Fruit fly (Drosophila melanogaster): ENCODE results near the gene pll.

Gene pll

DNA sequence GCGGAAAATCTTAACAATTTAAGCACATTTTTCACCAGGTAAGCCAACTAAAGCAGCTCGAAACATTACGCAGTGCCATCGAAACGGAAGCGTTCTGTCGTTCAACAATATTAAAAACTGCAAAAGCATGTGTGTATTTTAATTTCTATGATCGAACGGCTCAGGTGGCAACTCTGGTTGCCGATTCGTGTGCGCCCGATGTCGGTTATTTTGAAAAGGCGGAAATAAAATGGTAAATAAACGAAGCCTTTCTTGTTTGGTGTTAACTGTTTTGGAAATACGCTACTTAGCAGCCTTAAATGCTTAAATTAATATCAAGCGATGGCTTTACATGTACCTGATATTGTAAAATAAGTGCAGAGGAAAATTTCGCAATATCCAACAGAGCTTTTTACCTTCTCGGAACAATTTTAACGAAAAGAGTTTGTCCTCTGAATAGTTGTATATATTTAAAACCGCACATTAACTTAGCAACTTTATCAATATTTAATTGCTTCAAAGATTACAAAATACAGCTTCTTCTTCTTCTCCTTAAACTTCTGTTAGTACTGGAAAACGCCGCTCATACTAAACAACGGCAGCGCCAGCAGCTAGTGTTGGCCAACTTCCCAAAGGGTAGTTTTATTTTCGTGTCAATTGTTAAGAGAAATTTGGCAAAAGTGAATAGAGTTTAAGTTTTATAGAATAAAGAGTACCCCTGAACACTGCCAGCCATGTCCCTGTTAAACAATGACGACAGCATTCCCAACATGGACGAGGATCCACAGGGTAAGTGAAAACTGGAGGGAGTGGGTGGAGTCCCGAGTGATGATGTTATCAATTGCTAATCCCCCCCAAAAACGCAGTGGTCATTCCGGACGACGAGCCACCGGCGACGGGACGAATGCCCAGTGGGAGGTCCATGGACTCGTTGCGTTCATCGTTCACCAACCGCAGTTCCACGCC is 20.4 kb upstream of the pll start, which contains the start of gene CG5934 (continued):
- TF ChIP-seq wor (GFP tag; IDR thresholded peaks at IDR 0.05): no peak
- no peak for TF ChIP-seq CG2875 (GFP tag; optimal IDR thresholded peaks at IDR 0.05)
- TF ChIP-seq CrebB (tag; optimal IDR thresholded peaks at IDR 0.05): no peak
- peak; percentile 10 for TF ChIP-seq Xbp1 (GFP tag; optimal IDR thresholded peaks at IDR 0.05)
- TF ChIP-seq CTCF (GFP tag; optimal IDR thresholded peaks at IDR 0.05): peak; percentile 53
- TF ChIP-seq HLH54F (GFP tag; optimal IDR thresholded peaks at IDR 0.05): peak; percentile 44
- TF ChIP-seq ind (GFP tag; optimal IDR thresholded peaks at IDR 0.05): peak; percentile 42
- TF ChIP-seq CG17186 (GFP tag; optimal IDR thresholded peaks at IDR 0.05): peak; percentile 16
- TF ChIP-seq crp (GFP tag; optimal IDR thresholded peaks at IDR 0.05): peak in 1 of 2 experiments; percentile 72
- TF ChIP-seq nmo (GFP tag; optimal IDR thresholded peaks at IDR 0.05): peak; percentile 26
- TF ChIP-seq CG7786 (GFP tag; optimal IDR thresholded peaks at IDR 0.05): peak; percentile 50
- TF ChIP-seq CG13287 (GFP tag; IDR thresholded peaks at IDR 0.05; ENCODE audit: partially characterized antibody): peak; percentile 24
- TF ChIP-seq CG14860 (GFP tag; IDR thresholded peaks at IDR 0.05; ENCODE audit: partially characterized antibody): no peak
- TF ChIP-seq dpn (GFP tag; optimal IDR thresholded peaks at IDR 0.05): peak in 1 of 2 experiments; percentile 32
- TF ChIP-seq CG8388 (GFP tag; optimal IDR thresholded peaks at IDR 0.05): peak; percentile 2
- no peak for TF ChIP-seq sim (GFP tag; IDR thresholded peaks at IDR 0.05)
- TF ChIP-seq CG14050 (GFP tag; IDR thresholded peaks at IDR 0.05): no peak
- no peak for TF ChIP-seq Trl (optimal IDR thresholded peaks at IDR 0.05)
- peak; percentile 61 for TF ChIP-seq Trl (GFP tag; optimal IDR thresholded peaks at IDR 0.05)
- TF ChIP-seq HmgZ (tag; optimal IDR thresholded peaks at IDR 0.05): peak; percentile 27
- peak; percentile 43 for TF ChIP-seq Dek (tag; optimal IDR thresholded peaks at IDR 0.05)
- no peak for TF ChIP-seq Blimp-1 (GFP tag; optimal IDR thresholded peaks at IDR 0.05)
- peak; percentile 18; the same call in 1 of the 3 replicates for TF ChIP-seq zfh1 (GFP tag; IDR thresholded peaks at IDR 0.05)
- peak; percentile 50 for TF ChIP-seq Dip3 (GFP tag; optimal IDR thresholded peaks at IDR 0.05)
- peak; percentile 10 for TF ChIP-seq tin (GFP tag; optimal IDR thresholded peaks at IDR 0.05)
- TF ChIP-seq zen (tag; optimal IDR thresholded peaks at IDR 0.05): peak; percentile 24
- peak; percentile 38 for TF ChIP-seq bab2 (GFP tag; optimal IDR thresholded peaks at IDR 0.05)
- peak; percentile 13 for TF ChIP-seq NC2β (GFP tag; optimal IDR thresholded peaks at IDR 0.05)
- TF ChIP-seq CG33213 (GFP tag; optimal IDR thresholded peaks at IDR 0.05): peak; percentile 53
- TF ChIP-seq E2f2 (GFP tag; IDR thresholded peaks at IDR 0.05): peak; percentile 62
- TF ChIP-seq CG9727 (GFP tag; optimal IDR thresholded peaks at IDR 0.05): peak; percentile 26

DNA sequence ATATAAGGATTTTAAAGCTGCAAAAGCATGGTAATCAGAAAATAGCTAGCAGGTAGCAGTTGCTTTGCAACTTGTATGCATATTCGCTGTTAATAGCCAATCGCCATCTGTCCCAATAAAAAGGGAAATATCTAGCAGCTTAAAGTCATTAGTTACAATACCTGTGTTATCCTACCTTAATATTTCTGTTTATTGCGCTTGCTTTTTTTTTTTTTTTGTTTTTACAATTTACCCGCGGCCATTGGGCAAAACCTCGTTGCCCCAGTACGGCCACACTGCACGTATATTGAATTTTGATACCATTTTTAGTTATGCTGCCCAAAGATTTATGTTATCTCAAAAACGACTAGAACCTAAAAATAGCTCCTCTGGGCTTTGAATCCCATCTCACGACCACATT is 19.3 kb upstream of the pll start:
- TF ChIP-seq croc (GFP tag; conservative IDR thresholded peaks at IDR 0.05) (no peak), sob (GFP tag; IDR thresholded peaks at IDR 0.05) (no peak), CG4282 (GFP tag; optimal IDR thresholded peaks at IDR 0.05) (no peak), so (GFP tag; IDR thresholded peaks at IDR 0.05) (no peak), al (GFP tag; IDR thresholded peaks at IDR 0.05) (no peak), MBD-R2 (GFP tag; IDR thresholded peaks at IDR 0.05) (peak; percentile 52), ind (GFP tag; optimal IDR thresholded peaks at IDR 0.05) (no peak), esg (GFP tag; conservative IDR thresholded peaks at IDR 0.05) (no peak), gfzf (GFP tag; optimal IDR thresholded peaks at IDR 0.05) (peak; percentile 78), CG13123 (GFP tag; optimal IDR thresholded peaks at IDR 0.05) (no peak), bab2 (GFP tag; optimal IDR thresholded peaks at IDR 0.05) (no peak), sens (GFP tag) (peak; percentile 72), CG3281 (GFP tag; optimal IDR thresholded peaks at IDR 0.05) (no peak), CG13894 (tag; optimal IDR thresholded peaks at IDR 0.05) (no peak), gsb (GFP tag; IDR thresholded peaks at IDR 0.05) (no peak), E2f2 (GFP tag; IDR thresholded peaks at IDR 0.05) (peak; percentile 41; the same call in 1 of the 2 replicates), tio (GFP tag; optimal IDR thresholded peaks at IDR 0.05) (no peak), Lim3 (GFP tag; IDR thresholded peaks at IDR 0.05) (no peak), HmgD (GFP tag; optimal IDR thresholded peaks at IDR 0.05) (no peak), bowl (GFP tag; IDR thresholded peaks at IDR 0.05) (no peak), CG9609 (GFP tag; optimal IDR thresholded peaks at IDR 0.05) (no peak), sqz (GFP tag; optimal IDR thresholded peaks at IDR 0.05) (peak; percentile 32), Mad (GFP tag; optimal IDR thresholded peaks at IDR 0.05) (no peak)

Measured in whole organism, embryonic.